Worm (Caenorhabditis elegans) whole organism, late embryonic: ENCODE measurements around the gene T13C5.9.

Source experiments
- C38D4.7 ChIP-seq: fragments of 200-800 bp; sonication (Bioruptor generic); optimal IDR thresholded peaks from 2 replicates; lab custom pipeline; 2018; ENCODE audit warnings: mild to moderate bottlenecking, missing genetic modification characterization, moderate library complexity, missing compliant biosample characterization
- K09A11.1 ChIP-seq: sonication (generic microtip); optimal IDR thresholded peaks from 2 replicates; lab custom pipeline; 2017; ENCODE audit warnings: antibody characterized with exemption, mild to moderate bottlenecking, missing genetic modification characterization, missing compliant biosample characterization; ENCODE audit not compliant: insufficient read depth
- ahr-1 ChIP-seq: sonication (generic microtip); optimal IDR thresholded peaks from 2 replicates; lab custom pipeline; 2016; ENCODE audit warnings: missing genetic modification characterization, missing compliant biosample characterization
- ama-1 ChIP-seq: fragments of 150-350 bp; optimal IDR thresholded peaks from 2 replicates; lab custom pipeline; 2014
- ceh-9 ChIP-seq: sonication (generic microtip); optimal IDR thresholded peaks from 2 replicates; lab custom pipeline; 2016; ENCODE audit warnings: mild to moderate bottlenecking, missing genetic modification characterization, inconsistent platforms, missing compliant biosample characterization
- gmeb-2 ChIP-seq: sonication (generic microtip); optimal IDR thresholded peaks from 2 replicates; lab custom pipeline; 2016; ENCODE audit warnings: missing genetic modification characterization, inconsistent platforms, missing compliant biosample characterization
- hlh-6 ChIP-seq: sonication (generic microtip); optimal IDR thresholded peaks from 2 replicates; lab custom pipeline; 2016; ENCODE audit warnings: missing genotype, missing genetic modification characterization, missing compliant biosample characterization
- mec-3 ChIP-seq: sonication (generic microtip); optimal IDR thresholded peaks from 2 replicates; lab custom pipeline; 2016; ENCODE audit warnings: borderline replicate concordance, missing genetic modification characterization, missing compliant biosample characterization
- syd-9 ChIP-seq: sonication (generic microtip); optimal IDR thresholded peaks from 2 replicates; lab custom pipeline; 2016; ENCODE audit warnings: mild to moderate bottlenecking, missing genetic modification characterization, moderate library complexity, missing compliant biosample characterization

- TF ChIP-seq C38D4.7 (no peak), hlh-6 (tag; lab: Kevin White, UChicago) (no peak), ceh-9 (tag; lab: Kevin White, UChicago) (no peak), ahr-1 (tag; lab: Kevin White, UChicago) (no peak), ama-1 (lab: Kevin White, UChicago) (no peak), gmeb-2 (tag; lab: Kevin White, UChicago) (no peak), mec-3 (tag; lab: Kevin White, UChicago) (no peak), syd-9 (tag; lab: Kevin White, UChicago) (no peak), K09A11.1 (tag; lab: Kevin White, UChicago) (no peak)
Measured at ce11 chrX:6203315-6203714, 13.3 kb downstream of the T13C5.9 start.
